Worm (Caenorhabditis elegans): ENCODE data around the gene mrps-12.

ce11 chrV:20873144-20873543 lies 35.3 kb downstream of the mrps-12 start:
- TF ChIP-seq flt-1 (GFP tag; IDR thresholded peaks at IDR 0.05) (no peak), med-1 (GFP tag; optimal IDR thresholded peaks at IDR 0.05; ENCODE audit: insufficient read depth) (no peak), ref-1 (GFP tag; conservative IDR thresholded peaks at IDR 0.05) (no peak), tab-1 (GFP tag; IDR thresholded peaks at IDR 0.05) (no peak), ztf-23 (GFP tag; IDR thresholded peaks at IDR 0.05) (no peak), T22C8.4 (GFP tag; IDR thresholded peaks at IDR 0.05) (no peak), ztf-29 (GFP tag; IDR thresholded peaks at IDR 0.05) (no peak), cog-1 (tag; optimal IDR thresholded peaks at IDR 0.05) (no peak), klf-2 (GFP tag; conservative IDR thresholded peaks at IDR 0.05) (no peak)
